Worm (Caenorhabditis elegans) whole organism, L4 larva: Measurements from ENCODE around the gene taf-7.1.

Experiments
- ama-1 ChIP-seq: fragments of 150-350 bp; optimal IDR thresholded peaks from 2 replicates; lab custom pipeline; 2014; ENCODE audit warnings: inconsistent platforms, mixed read lengths
- egl-27 ChIP-seq: sonication (generic microtip); optimal IDR thresholded peaks from 3 replicates; lab custom pipeline; 2017; ENCODE audit warnings: missing biosample characterization, missing genetic modification reagents, missing genetic modification characterization
- jun-1 ChIP-seq: fragments of 150-350 bp; optimal IDR thresholded peaks from 2 replicates; lab custom pipeline; 2014; ENCODE audit warnings: missing biosample characterization, missing genetic modification reagents, missing genetic modification characterization
- lsy-2 ChIP-seq, 2 experiments: fragments of 150-350 bp in 1 of 2; sonication (generic microtip) in 1 of 2; optimal IDR thresholded peaks; 2 replicates each; lab custom pipeline; 2014 to 2017; ENCODE audit warnings: missing biosample characterization in 2 of 2, missing genetic modification characterization in 2 of 2
- mep-1 ChIP-seq: fragments of 150-350 bp; sonication (generic microtip); optimal IDR thresholded peaks from 3 replicates; lab custom pipeline; 2014; ENCODE audit warnings: missing biosample characterization, missing genetic modification characterization
- nhr-237 ChIP-seq: sonication (generic microtip); optimal IDR thresholded peaks from 2 replicates; lab custom pipeline; 2017; ENCODE audit warnings: missing biosample characterization, missing genetic modification characterization
- nhr-25 ChIP-seq: sonication (generic microtip); optimal IDR thresholded peaks from 2 replicates; lab custom pipeline; 2017; ENCODE audit warnings: missing genetic modification characterization, mild to moderate bottlenecking, missing compliant biosample characterization, antibody characterized with exemption, moderate library complexity, borderline replicate concordance; ENCODE audit not compliant: insufficient read depth
- nhr-77 ChIP-seq: fragments of 150-350 bp; optimal IDR thresholded peaks from 2 replicates; lab custom pipeline; 2014; ENCODE audit warnings: missing biosample characterization, missing genetic modification characterization
- spr-3 ChIP-seq: fragments of 200-800 bp; sonication (Bioruptor generic); optimal IDR thresholded peaks from 2 replicates; lab custom pipeline; 2018; ENCODE audit warnings: mild to moderate bottlenecking, missing genetic modification characterization, missing compliant biosample characterization
- unc-39 ChIP-seq: sonication (generic microtip); optimal IDR thresholded peaks from 2 replicates; lab custom pipeline; 2017; ENCODE audit warnings: missing biosample characterization, missing genetic modification characterization
- unc-62 ChIP-seq, 3 experiments: fragments of 150-350 bp in 1 of 3; sonication (generic microtip); optimal IDR thresholded peaks in 2 of 3; peaks in 1 of 3; 1 replicate in 1 of 3; 2 replicates in 2 of 3; lab custom pipeline; 2014 to 2017; ENCODE audit warnings: missing biosample characterization in 3 of 3, missing genetic modification characterization in 3 of 3, missing genetic modification reagents in 3 of 3, missing genotype in 1 of 3

DNA sequence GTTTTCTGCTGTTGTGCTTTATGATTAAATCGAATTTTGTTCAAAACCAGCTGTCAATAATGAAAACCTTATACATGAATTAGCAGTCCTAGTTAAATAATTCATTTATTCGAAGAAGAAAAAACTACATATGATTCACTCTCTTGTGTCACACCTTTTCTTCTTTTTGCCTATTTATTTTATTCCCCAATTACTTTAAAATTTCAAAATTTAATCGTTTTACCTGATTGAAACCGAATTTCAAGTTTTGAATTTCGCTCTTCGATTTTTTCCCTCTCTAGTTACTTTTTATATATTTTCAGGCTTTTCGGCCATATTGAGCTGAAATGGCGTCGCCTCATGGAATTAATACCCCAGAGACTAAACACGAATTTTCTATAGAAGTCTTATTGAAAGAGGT lies 15.2 kb upstream of the taf-7.1 start, which contains the start of gene xtr-1:
- no peak for TF ChIP-seq lsy-2 (tag; optimal IDR thresholded peaks at IDR 0.05; lab: Kevin White, UChicago)
- no peak for TF ChIP-seq egl-27 (tag; lab: Kevin White, UChicago)
- no peak for TF ChIP-seq nhr-25 (tag; lab: Kevin White, UChicago)
- TF ChIP-seq ama-1 (lab: Kevin White, UChicago): no peak
- no peak for TF ChIP-seq unc-39 (tag; lab: Kevin White, UChicago)
- no peak for TF ChIP-seq unc-62 (GFP tag; optimal IDR thresholded peaks at IDR 0.05 in 1 of 2; lab: Kevin White, UChicago)
- no peak for TF ChIP-seq unc-62 (tag; optimal IDR thresholded peaks at IDR 0.05; lab: Kevin White, UChicago)
- TF ChIP-seq spr-3 (GFP tag; lab: Kevin White, UChicago): no peak
- TF ChIP-seq nhr-77 (tag; lab: Kevin White, UChicago): no peak
- no peak for TF ChIP-seq mep-1 (tag; lab: Kevin White, UChicago)
- no peak for TF ChIP-seq nhr-237 (tag; lab: Kevin White, UChicago)
- TF ChIP-seq jun-1 (tag; lab: Kevin White, UChicago): no peak
